ENCODE assay signal across 1 worm cellular context in the genomic region with DNA sequence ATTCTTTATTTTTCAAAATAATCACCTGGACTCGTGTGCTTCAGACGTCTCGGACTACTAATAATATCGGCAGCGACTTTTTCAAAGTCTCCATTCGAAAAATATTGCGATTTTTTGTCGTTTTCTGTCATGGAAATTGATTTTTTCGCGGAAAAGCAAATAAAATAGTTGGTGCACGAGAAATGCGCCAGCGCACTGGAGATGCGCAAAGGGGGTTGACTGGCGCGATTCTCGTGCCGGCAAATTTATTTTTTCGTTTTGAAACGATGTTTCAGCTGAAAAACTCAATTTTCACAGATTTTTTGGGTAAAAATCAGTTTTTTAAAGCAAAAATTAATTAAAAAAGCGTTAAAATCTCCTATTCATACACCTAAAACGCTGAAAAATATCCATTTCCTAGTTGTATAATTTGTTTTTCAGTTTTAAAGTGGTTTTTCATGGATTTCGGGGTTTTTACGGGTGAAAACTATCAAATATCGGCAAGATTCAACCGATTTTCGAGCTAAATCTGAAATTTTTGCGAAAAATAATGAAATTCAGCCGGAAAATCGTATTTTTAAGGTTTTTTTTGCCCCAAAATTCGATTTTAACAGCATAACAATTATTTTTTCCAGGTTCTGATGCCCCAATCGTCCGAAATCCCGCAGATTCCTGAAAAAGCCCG.
A peak's percentile ranks its signal among the peaks of the same experiment; 100 is the strongest.
TF ChIP-seq lines count a peak whose summit lies in the region.

A gene (minus strand): TSS at position 263 of the 664 bp plus-strand sequence.
A gene (plus strand): TSS at position 614 of the 664 bp plus-strand sequence.

TF ChIP-seq in whole organism, L1 larva, 84 proteins besides CTCF, POLR2A, EP300 and RAD21 (continued from another document):
- TF ChIP-seq C04F5.9 (tag; optimal IDR thresholded peaks at IDR 0.05; lab: Kevin White, UChicago) (peak; percentile 44), lin-15B (tag; optimal IDR thresholded peaks at IDR 0.05; lab: Kevin White, UChicago) (peak; percentile 38), zip-4 (GFP tag; optimal IDR thresholded peaks at IDR 0.05; lab: Kevin White, UChicago) (no peak), sup-37 (GFP tag; optimal IDR thresholded peaks at IDR 0.05; lab: Kevin White, UChicago) (peak; percentile 53), C16A3.4 (tag; optimal IDR thresholded peaks at IDR 0.05; lab: Kevin White, UChicago) (peak; percentile 43), nhr-77 (tag; optimal IDR thresholded peaks at IDR 0.05; lab: Kevin White, UChicago) (peak; percentile 16), nhr-237 (tag; optimal IDR thresholded peaks at IDR 0.05; lab: Kevin White, UChicago) (peak; percentile 17), mab-9 (GFP tag; IDR thresholded peaks at IDR 0.05; lab: Robert Waterston, UW) (peak; percentile 79), efl-1 (optimal IDR thresholded peaks at IDR 0.05; lab: Kevin White, UChicago) (peak; percentile 70 to 82), efl-1 (GFP tag; optimal IDR thresholded peaks at IDR 0.05 in 1 of 2; lab: Kevin White, UChicago) (peak; percentile 79 to 98), ceh-90 (tag; optimal IDR thresholded peaks at IDR 0.05; lab: Kevin White, UChicago) (peak; percentile 57), unc-130 (tag; optimal IDR thresholded peaks at IDR 0.05; lab: Kevin White, UChicago) (peak; percentile 67), ceh-8 (GFP tag; optimal IDR thresholded peaks at IDR 0.05; lab: Kevin White, UChicago) (peak; percentile 55), pag-3 (tag; optimal IDR thresholded peaks at IDR 0.05; lab: Kevin White, UChicago; ENCODE audit: borderline replicate concordance, insufficient read depth) (no peak), snpc-4 (tag; optimal IDR thresholded peaks at IDR 0.05; lab: Kevin White, UChicago) (peak; percentile 62), nhr-76 (tag; optimal IDR thresholded peaks at IDR 0.05; lab: Kevin White, UChicago) (no peak), irx-1 (tag; optimal IDR thresholded peaks at IDR 0.05; lab: Kevin White, UChicago) (peak; percentile 72), unc-62 (GFP tag; optimal IDR thresholded peaks at IDR 0.05; lab: Kevin White, UChicago) (no peak), lin-35 (GFP tag; optimal IDR thresholded peaks at IDR 0.05; lab: Kevin White, UChicago) (peak; percentile 74 to 85), fos-1 (tag; optimal IDR thresholded peaks at IDR 0.05; lab: Kevin White, UChicago) (no peak), ces-1 (GFP tag; optimal IDR thresholded peaks at IDR 0.05; lab: Kevin White, UChicago) (no peak), aha-1 (tag; optimal IDR thresholded peaks at IDR 0.05; lab: Kevin White, UChicago) (no peak), nhr-11 (tag; optimal IDR thresholded peaks at IDR 0.05; lab: Kevin White, UChicago) (peak; percentile 42), ceh-63 (GFP tag; optimal IDR thresholded peaks at IDR 0.05; lab: Kevin White, UChicago) (no peak), nhr-28 (tag; optimal IDR thresholded peaks at IDR 0.05; lab: Kevin White, UChicago) (no peak), nhr-47 (tag; optimal IDR thresholded peaks at IDR 0.05; lab: Kevin White, UChicago) (peak; percentile 89), nhr-20 (tag; optimal IDR thresholded peaks at IDR 0.05; lab: Kevin White, UChicago) (peak; percentile 67)
